Fruit fly (Drosophila melanogaster): ENCODE data around the gene CG12991.
A peak's percentile ranks its signal among the peaks of the same experiment; 100 is the strongest.

Gene CG12991

dm6 chrX:17588134-17588533 is 8.5 kb downstream of the CG12991 start (continued):
- TF ChIP-seq schlank (tag; optimal IDR thresholded peaks at IDR 0.05) (no peak), CG8478 (optimal IDR thresholded peaks at IDR 0.05) (no peak), lilli (GFP tag; optimal IDR thresholded peaks at IDR 0.05) (no peak), CG2202 (tag; optimal IDR thresholded peaks at IDR 0.05) (no peak), CG8281 (tag; optimal IDR thresholded peaks at IDR 0.05) (no peak), jing (GFP tag; optimal IDR thresholded peaks at IDR 0.05) (no peak), tio (GFP tag; optimal IDR thresholded peaks at IDR 0.05) (no peak), CG10366 (GFP tag; IDR thresholded peaks at IDR 0.05) (no peak), gce (GFP tag; IDR thresholded peaks at IDR 0.05) (no peak), ken (GFP tag; IDR thresholded peaks at IDR 0.05) (no peak), CG31441 (GFP tag; IDR thresholded peaks at IDR 0.05) (0 out of 2 replicates have a peak, but pooled peaks have one; percentile 15), Fer1 (GFP tag; optimal IDR thresholded peaks at IDR 0.05) (peak; percentile 1), Mad (GFP tag; optimal IDR thresholded peaks at IDR 0.05) (no peak), Dll (GFP tag; IDR thresholded peaks at IDR 0.05; ENCODE audit: partially characterized antibody) (no peak), CG18619 (GFP tag; optimal IDR thresholded peaks at IDR 0.05) (peak; percentile 7), CG7556 (GFP tag; optimal IDR thresholded peaks at IDR 0.05) (peak; percentile 35), CG7357 (GFP tag; IDR thresholded peaks at IDR 0.05) (no peak), chm (GFP tag; IDR thresholded peaks at IDR 0.05) (no peak), eve (GFP tag; optimal IDR thresholded peaks at IDR 0.05) (peak in 1 of 2 experiments; percentile 76), HmgZ (tag; optimal IDR thresholded peaks at IDR 0.05) (no peak), CG2712 (tag; optimal IDR thresholded peaks at IDR 0.05) (peak; percentile 18), CG4707 (GFP tag; optimal IDR thresholded peaks at IDR 0.05) (no peak), kah (GFP tag; optimal IDR thresholded peaks at IDR 0.05) (no peak), vfl (GFP tag; optimal IDR thresholded peaks at IDR 0.05) (no peak), BEAF-32 (GFP tag; optimal IDR thresholded peaks at IDR 0.05) (no peak), CG10209 (GFP tag; optimal IDR thresholded peaks at IDR 0.05) (peak; percentile 14), Six4 (GFP tag; optimal IDR thresholded peaks at IDR 0.05) (no peak), CG2120 (GFP tag; optimal IDR thresholded peaks at IDR 0.05) (peak; percentile 9), wor (GFP tag; IDR thresholded peaks at IDR 0.05) (no peak), Sry-β (GFP tag; optimal IDR thresholded peaks at IDR 0.05) (no peak), CG14965 (GFP tag; optimal IDR thresholded peaks at IDR 0.05; ENCODE audit: borderline replicate concordance) (no peak), ERR (GFP tag; optimal IDR thresholded peaks at IDR 0.05) (no peak), CG11696 (GFP tag; IDR thresholded peaks at IDR 0.05) (peak; percentile 79), Dfd (GFP tag; optimal IDR thresholded peaks at IDR 0.05) (no peak), E2f2 (GFP tag; IDR thresholded peaks at IDR 0.05) (no peak), da (GFP tag; optimal IDR thresholded peaks at IDR 0.05) (no peak), pita (GFP tag; optimal IDR thresholded peaks at IDR 0.05) (no peak), bigmax (GFP tag; optimal IDR thresholded peaks at IDR 0.05) (no peak), CG30431 (GFP tag; optimal IDR thresholded peaks at IDR 0.05) (no peak), ase (GFP tag; IDR thresholded peaks at IDR 0.05) (no peak), CG30403 (GFP tag; optimal IDR thresholded peaks at IDR 0.05) (peak; percentile 4), jigr1 (GFP tag; IDR thresholded peaks at IDR 0.05) (no peak), CG13424 (tag; optimal IDR thresholded peaks at IDR 0.05) (peak; percentile 25), CG10321 (GFP tag; IDR thresholded peaks at IDR 0.05) (0 out of 2 replicates have a peak, but pooled peaks have one; percentile 9), MBD-R2 (GFP tag; IDR thresholded peaks at IDR 0.05) (no peak), Med (GFP tag) (no peak), mam (GFP tag; optimal IDR thresholded peaks at IDR 0.05) (no peak), CG11695 (GFP tag; IDR thresholded peaks at IDR 0.05) (peak; percentile 45; the same call in 1 of the 3 replicates), CG3163 (GFP tag; optimal IDR thresholded peaks at IDR 0.05) (no peak), CG9437 (GFP tag; optimal IDR thresholded peaks at IDR 0.05) (no peak), rib (GFP tag; IDR thresholded peaks at IDR 0.05) (no peak), CG15011 (GFP tag; optimal IDR thresholded peaks at IDR 0.05) (no peak), CG9797 (GFP tag; optimal IDR thresholded peaks at IDR 0.05) (no peak)

All from whole organism, embryonic.